Worm (Caenorhabditis elegans): ENCODE results near the gene oac-46.

DNA sequence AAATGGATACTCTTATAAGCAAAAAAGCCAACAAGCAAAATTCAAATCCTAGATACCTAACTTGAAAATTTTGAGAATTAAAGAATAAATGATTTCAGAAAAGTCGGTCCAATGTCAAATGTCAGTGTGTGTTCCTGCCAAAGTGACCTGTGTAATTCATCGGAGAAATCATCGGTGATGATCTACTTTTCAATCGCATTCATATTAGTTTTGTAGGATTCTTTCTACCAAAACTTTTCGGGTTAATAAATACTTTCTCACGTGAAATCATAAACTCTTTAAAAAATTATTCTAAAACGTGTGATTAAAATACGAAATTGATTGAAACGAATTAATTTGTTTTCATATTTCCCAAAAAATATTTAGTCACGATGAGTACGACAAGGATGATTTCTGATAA, 12.9 kb downstream of the oac-46 start, which contains the start of gene F46C5.7:
- no peak for TF ChIP-seq tra-4 (tag; optimal IDR thresholded peaks at IDR 0.05)
- TF ChIP-seq hnd-1 (tag; optimal IDR thresholded peaks at IDR 0.05), result no peak
- no peak for TF ChIP-seq ceh-13 (GFP tag; optimal IDR thresholded peaks at IDR 0.05)
